Worm (Caenorhabditis elegans): Measurements from ENCODE around the gene nhr-171.

- no peak for TF ChIP-seq med-1 (GFP tag; optimal IDR thresholded peaks at IDR 0.05; ENCODE audit: insufficient read depth)
- TF ChIP-seq T22C8.4 (GFP tag; IDR thresholded peaks at IDR 0.05): no peak
Observed at ce11 chrV:7504271-7504670, 7.3 kb upstream of the nhr-171 start, which contains the start of gene srh-229.
